Fruit fly (Drosophila melanogaster) whole organism, embryonic: ENCODE data around the gene alphaTub67C.

Experiments used
- CG11696 ChIP-seq: fragments of 200-800 bp; sonication (Bioruptor generic); IDR thresholded peaks from 2 replicates; pipeline ENCODE4 v1.3.6; 2022; ENCODE audit warnings: missing biosample characterization, missing genetic modification characterization
- CG12155 ChIP-seq: fragments of 200-800 bp; sonication (Bioruptor generic); optimal IDR thresholded peaks from 3 replicates; lab custom pipeline; 2016; ENCODE audit warnings: missing biosample characterization, missing genetic modification characterization
- CG12744 ChIP-seq: fragments of 200-800 bp; sonication (Bioruptor generic); optimal IDR thresholded peaks from 2 replicates; lab custom pipeline; 2016; ENCODE audit warnings: missing biosample characterization, missing genetic modification characterization
- CG12769 ChIP-seq: fragments of 200-800 bp; sonication (Bioruptor generic); optimal IDR thresholded peaks from 2 replicates; lab custom pipeline; 2019; ENCODE audit warnings: missing biosample characterization, mild to moderate bottlenecking, missing genetic modification characterization, moderate library complexity
- CG13296 ChIP-seq: fragments of 200-800 bp; sonication (Bioruptor generic); optimal IDR thresholded peaks from 3 replicates; lab custom pipeline; 2018; ENCODE audit warnings: missing biosample characterization, mild to moderate bottlenecking, missing genetic modification characterization
- CG13624 ChIP-seq: fragments of 200-800 bp; sonication (Bioruptor generic); optimal IDR thresholded peaks from 2 replicates; lab custom pipeline; 2016; ENCODE audit warnings: missing biosample characterization, missing genetic modification characterization
- CG14050 ChIP-seq: fragments of 200-800 bp; sonication (Bioruptor generic); IDR thresholded peaks from 3 replicates; pipeline ENCODE4 v1.3.6; 2022; ENCODE audit warnings: missing biosample characterization, missing genetic modification characterization
- CG15601 ChIP-seq: fragments of 200-800 bp; sonication (Bioruptor generic); optimal IDR thresholded peaks from 3 replicates; lab custom pipeline; 2019; ENCODE audit warnings: missing biosample characterization, mild to moderate bottlenecking, missing genetic modification characterization, moderate library complexity
- CG16815 ChIP-seq: fragments of 200-800 bp; sonication (Bioruptor generic); optimal IDR thresholded peaks from 3 replicates; lab custom pipeline; 2017; ENCODE audit warnings: missing biosample characterization, mild to moderate bottlenecking, missing genetic modification characterization
- CG17385 ChIP-seq: fragments of 200-800 bp; sonication (Bioruptor generic); optimal IDR thresholded peaks from 3 replicates; lab custom pipeline; 2018; ENCODE audit warnings: missing biosample characterization, mild to moderate bottlenecking, missing genetic modification characterization
- CG17912 ChIP-seq: fragments of 200-800 bp; sonication (Bioruptor generic); optimal IDR thresholded peaks from 2 replicates; lab custom pipeline; 2018; ENCODE audit warnings: missing biosample characterization, mild to moderate bottlenecking, missing genetic modification characterization
- CG2199 ChIP-seq: fragments of 200-800 bp; sonication (Bioruptor generic); IDR thresholded peaks from 3 replicates; pipeline ENCODE4 v1.3.6; 2022; ENCODE audit warnings: missing biosample characterization, missing genetic modification characterization
- CG4617 ChIP-seq: fragments of 200-800 bp; sonication (Bioruptor generic); optimal IDR thresholded peaks from 3 replicates; lab custom pipeline; 2016; ENCODE audit warnings: missing biosample characterization, missing genetic modification characterization, borderline replicate concordance
- CG8281 ChIP-seq: fragments of 200-800 bp; sonication (Bioruptor generic); optimal IDR thresholded peaks from 2 replicates; lab custom pipeline; 2018; ENCODE audit warnings: missing biosample characterization, mild to moderate bottlenecking, missing genetic modification characterization, moderate library complexity
- CG9932 ChIP-seq: fragments of 200-800 bp; sonication (Bioruptor generic); IDR thresholded peaks from 2 replicates; pipeline ENCODE4 v1.3.6; 2022; ENCODE audit warnings: missing biosample characterization, missing genetic modification characterization
- CHES-1-like ChIP-seq: fragments of 200-800 bp; sonication (Bioruptor generic); optimal IDR thresholded peaks from 2 replicates; lab custom pipeline; 2016; ENCODE audit warnings: missing biosample characterization, missing genetic modification characterization
- Camta ChIP-seq: fragments of 200-800 bp; sonication (Bioruptor generic); optimal IDR thresholded peaks from 2 replicates; lab custom pipeline; 2016; ENCODE audit warnings: missing biosample characterization, missing genetic modification characterization
- D ChIP-seq, 2 experiments: fragments of 200-800 bp in 1 of 2; fragments of >200 bp in 1 of 2; sonication (Bioruptor generic) in 1 of 2; optimal IDR thresholded peaks; 2 replicates in 1 of 2; 3 replicates in 1 of 2; lab custom pipeline; 2017; ENCODE audit warnings: mild to moderate bottlenecking in 1 of 2, missing biosample characterization in 1 of 2, missing genetic modification characterization in 1 of 2, missing genetic modification reagents in 1 of 2
- Fer3 ChIP-seq: fragments of 200-800 bp; sonication (Bioruptor generic); optimal IDR thresholded peaks from 2 replicates; lab custom pipeline; 2018; ENCODE audit warnings: missing biosample characterization, mild to moderate bottlenecking, missing genetic modification characterization, moderate library complexity
- H15 ChIP-seq: fragments of 200-800 bp; sonication (Bioruptor generic); IDR thresholded peaks from 3 replicates; pipeline ENCODE4 v1.3.6; 2022; ENCODE audit warnings: missing biosample characterization, missing genetic modification characterization
- Hand ChIP-seq: fragments of 200-800 bp; sonication (Bioruptor generic); optimal IDR thresholded peaks from 2 replicates; lab custom pipeline; 2017; ENCODE audit warnings: mild to moderate bottlenecking, missing biosample characterization, missing genetic modification reagents, missing genetic modification characterization
- MESR4 ChIP-seq: fragments of 200-800 bp; sonication (Bioruptor generic); optimal IDR thresholded peaks from 2 replicates; lab custom pipeline; 2018; ENCODE audit warnings: missing biosample characterization, mild to moderate bottlenecking, missing genetic modification characterization, moderate library complexity
- Med ChIP-seq: fragments of 200-800 bp; sonication (Bioruptor generic); peaks from one replicate; lab custom pipeline; 2016; ENCODE audit warnings: missing biosample characterization, missing genetic modification characterization, mild to moderate bottlenecking, inconsistent platforms, moderate library complexity
- NC2α ChIP-seq: fragments of 200-800 bp; sonication (Bioruptor generic); optimal IDR thresholded peaks from 2 replicates; lab custom pipeline; 2016; ENCODE audit warnings: missing biosample characterization, missing genetic modification characterization
- Nf-YB ChIP-seq: fragments of 200-800 bp; sonication (Bioruptor generic); optimal IDR thresholded peaks from 3 replicates; lab custom pipeline; 2019; ENCODE audit warnings: missing biosample characterization, mild to moderate bottlenecking, missing genetic modification characterization, moderate library complexity
- Oli ChIP-seq: fragments of 200-800 bp; sonication (Bioruptor generic); optimal IDR thresholded peaks from 2 replicates; lab custom pipeline; 2018; ENCODE audit warnings: missing biosample characterization, mild to moderate bottlenecking, missing genetic modification characterization, moderate library complexity
- Six4 ChIP-seq: fragments of 200-800 bp; sonication (Bioruptor generic); optimal IDR thresholded peaks from 2 replicates; lab custom pipeline; 2016; ENCODE audit warnings: missing biosample characterization, missing genetic modification characterization
- Stat92E ChIP-seq, 3 experiments: fragments of >200 bp in 2 of 3; fragments of 200-800 bp in 1 of 3; sonication (Bioruptor generic) in 1 of 3; optimal IDR thresholded peaks; 2 replicates each; lab custom pipeline; 2017 to 2019; ENCODE audit warnings: missing biosample characterization in 3 of 3, missing genetic modification characterization in 3 of 3, mild to moderate bottlenecking in 1 of 3, moderate library complexity in 1 of 3
- abd-A ChIP-seq: fragments of 200-800 bp; sonication (Bioruptor generic); optimal IDR thresholded peaks from 3 replicates; lab custom pipeline; 2019; ENCODE audit warnings: missing biosample characterization, mild to moderate bottlenecking, missing genetic modification characterization, moderate library complexity
- aop ChIP-seq: fragments of 200-800 bp; sonication (Bioruptor generic); IDR thresholded peaks from 2 replicates; pipeline ENCODE4 v1.3.6; 2022; ENCODE audit warnings: missing biosample characterization, missing genetic modification characterization
- caup ChIP-seq: fragments of 200-800 bp; sonication (Bioruptor generic); optimal IDR thresholded peaks from 3 replicates; lab custom pipeline; 2017; ENCODE audit warnings: missing biosample characterization, mild to moderate bottlenecking, missing genetic modification characterization, moderate library complexity; ENCODE audit not compliant: severe bottlenecking
- dan ChIP-seq: fragments of 200-800 bp; sonication (Bioruptor generic); IDR thresholded peaks from 2 replicates; pipeline ENCODE4 v1.3.6; 2022; ENCODE audit warnings: missing biosample characterization, missing genetic modification characterization
- dmrt11E ChIP-seq: fragments of 200-800 bp; sonication (Bioruptor generic); optimal IDR thresholded peaks from 3 replicates; lab custom pipeline; 2018; ENCODE audit warnings: missing biosample characterization, mild to moderate bottlenecking, missing genetic modification characterization, moderate library complexity
- en ChIP-seq: fragments of 200-800 bp; sonication (Bioruptor generic); optimal IDR thresholded peaks from 2 replicates; lab custom pipeline; 2016; ENCODE audit warnings: missing biosample characterization, missing genetic modification characterization
- fd3F ChIP-seq: fragments of 200-800 bp; sonication (Bioruptor generic); optimal IDR thresholded peaks from 2 replicates; lab custom pipeline; 2018; ENCODE audit warnings: missing biosample characterization, mild to moderate bottlenecking, missing genetic modification characterization, moderate library complexity
- h ChIP-seq: fragments of >200 bp; optimal IDR thresholded peaks from 2 replicates; lab custom pipeline; 2017
- hb ChIP-seq: fragments of 200-800 bp; sonication (Bioruptor generic); IDR thresholded peaks from 3 replicates; pipeline ENCODE4 v1.3.6; 2022; ENCODE audit warnings: missing biosample characterization, missing genetic modification characterization; ENCODE audit not compliant: partially characterized antibody
- maf-S ChIP-seq: fragments of 200-800 bp; sonication (Bioruptor generic); optimal IDR thresholded peaks from 2 replicates; lab custom pipeline; 2016; ENCODE audit warnings: missing biosample characterization, missing genetic modification characterization
- onecut ChIP-seq: fragments of 200-800 bp; sonication (Bioruptor generic); IDR thresholded peaks from 2 replicates; pipeline ENCODE4 v1.3.6; 2022; ENCODE audit warnings: missing biosample characterization, missing genetic modification characterization
- p53 ChIP-seq: fragments of 200-800 bp; sonication (Bioruptor generic); optimal IDR thresholded peaks from 2 replicates; lab custom pipeline; 2016; ENCODE audit warnings: missing biosample characterization, missing genetic modification characterization
- peb ChIP-seq: fragments of 200-800 bp; sonication (Bioruptor generic); IDR thresholded peaks from 2 replicates; pipeline ENCODE4 v1.3.6; 2022; ENCODE audit warnings: missing biosample characterization, missing genetic modification characterization
- pzg ChIP-seq: fragments of 200-800 bp; sonication (Bioruptor generic); optimal IDR thresholded peaks from 3 replicates; lab custom pipeline; 2018; ENCODE audit warnings: missing biosample characterization, mild to moderate bottlenecking, missing genetic modification characterization, moderate library complexity
- rib ChIP-seq: fragments of 200-800 bp; sonication (Bioruptor generic); IDR thresholded peaks from 2 replicates; pipeline ENCODE4 v1.3.6; 2022; ENCODE audit warnings: missing biosample characterization, missing genetic modification characterization
- sens-2 ChIP-seq: fragments of 200-800 bp; sonication (Bioruptor generic); IDR thresholded peaks from 2 replicates; pipeline ENCODE4 v1.3.6; 2022; ENCODE audit warnings: missing biosample characterization, missing genetic modification characterization
- tll ChIP-seq, 2 experiments: fragments of 200-800 bp in 1 of 2; fragments of >200 bp in 1 of 2; sonication (Bioruptor generic) in 1 of 2; optimal IDR thresholded peaks; 2 replicates each; lab custom pipeline; 2017 to 2019; ENCODE audit warnings: missing biosample characterization in 2 of 2, missing genetic modification characterization in 2 of 2, mild to moderate bottlenecking in 1 of 2, moderate library complexity in 1 of 2
- ttk ChIP-seq: fragments of 200-800 bp; sonication (Bioruptor generic); IDR thresholded peaks from 2 replicates; pipeline ENCODE4 v2.1.2; 2022; ENCODE audit warnings: missing biosample characterization, missing genetic modification characterization
- unc-4 ChIP-seq: fragments of 200-800 bp; sonication (Bioruptor generic); IDR thresholded peaks from 2 replicates; pipeline ENCODE4 v1.3.6; 2022; ENCODE audit warnings: missing biosample characterization, missing genetic modification characterization; ENCODE audit not compliant: partially characterized antibody

Gene alphaTub67C

DNA sequence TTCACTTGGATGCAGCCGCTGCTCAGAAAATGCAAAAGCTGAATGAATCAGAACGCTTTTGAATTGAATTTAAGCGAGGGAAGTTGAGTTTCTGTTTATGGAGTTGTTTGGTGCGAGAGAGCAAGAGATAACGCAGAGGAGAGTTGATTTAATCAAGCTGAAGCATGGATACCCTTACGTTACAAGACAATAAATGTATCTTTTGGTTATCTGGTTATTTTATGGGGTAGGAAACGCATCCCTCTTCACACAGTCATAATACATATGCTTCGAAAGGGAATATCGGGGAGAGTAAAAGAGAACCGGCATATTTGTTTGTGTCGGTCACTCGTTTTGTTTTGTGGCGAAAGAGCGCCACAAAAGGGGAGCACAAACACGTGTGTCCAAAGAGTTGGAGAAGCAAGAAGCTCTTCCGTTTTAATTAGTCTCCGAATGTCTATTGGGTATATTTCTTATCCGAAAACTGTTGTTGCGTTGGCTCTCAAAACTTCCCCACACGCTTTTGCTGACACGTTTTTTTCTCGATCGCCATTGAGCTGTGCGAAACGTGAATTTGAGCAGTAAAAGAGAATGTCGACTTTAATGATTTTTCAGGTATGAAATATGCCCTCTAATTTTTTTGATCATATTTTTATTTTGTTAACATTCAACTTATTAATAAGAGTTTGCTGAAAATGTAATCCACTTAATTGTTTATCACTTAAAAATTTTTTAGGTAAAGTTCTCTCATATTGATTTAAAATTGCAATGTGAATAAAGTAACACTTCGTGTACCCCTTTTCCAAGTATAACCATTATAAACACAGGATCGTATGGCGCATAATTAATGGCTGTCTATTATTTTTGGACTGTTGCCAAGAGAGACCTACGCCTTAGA, 15.8 kb downstream of the alphaTub67C start, which contains the start of gene Prps (continued):
- peak in 1 of 3 experiments; percentile 68 for TF ChIP-seq Stat92E (GFP tag; optimal IDR thresholded peaks at IDR 0.05; lab: Kevin White, UChicago)
- TF ChIP-seq h: no peak
- peak; percentile 33; the same call in 1 of the 2 replicates for TF ChIP-seq unc-4
- TF ChIP-seq CG12744 (GFP tag; lab: Kevin White, UChicago): peak; percentile 50
- TF ChIP-seq NC2α (GFP tag; lab: Kevin White, UChicago): peak; percentile 37
- TF ChIP-seq CG8281 (tag; lab: Kevin White, UChicago): peak; percentile 14
- TF ChIP-seq Fer3: peak; percentile 83
- peak; percentile 77 for TF ChIP-seq en (GFP tag; lab: Kevin White, UChicago)
- peak; percentile 66 for TF ChIP-seq peb (GFP tag; lab: Robert Waterston, UW)
- TF ChIP-seq CG17912: no peak
- peak; percentile 71 for TF ChIP-seq CG14050 (GFP tag; lab: Robert Waterston, UW)
- TF ChIP-seq aop (GFP tag; lab: Robert Waterston, UW): no peak
- TF ChIP-seq CG13624 (GFP tag; lab: Kevin White, UChicago): peak; percentile 81
- peak; percentile 81; the same call in 2 of the 3 replicates for TF ChIP-seq H15 (GFP tag; lab: Robert Waterston, UW)
- TF ChIP-seq CG17385 (GFP tag; lab: Kevin White, UChicago): peak; percentile 75
- TF ChIP-seq rib (GFP tag; lab: Robert Waterston, UW): peak; percentile 65; the same call in 1 of the 2 replicates
- peak; percentile 73 for TF ChIP-seq CG11696 (GFP tag; lab: Robert Waterston, UW)
- peak; percentile 88 for TF ChIP-seq abd-A (tag; lab: Kevin White, UChicago)
- TF ChIP-seq ttk (GFP tag; lab: Robert Waterston, UW): peak; percentile 81
- no peak for TF ChIP-seq CG2199 (GFP tag; lab: Robert Waterston, UW)
- peak; percentile 59 for TF ChIP-seq Six4 (GFP tag; lab: Kevin White, UChicago)
- TF ChIP-seq p53 (GFP tag; lab: Kevin White, UChicago): peak; percentile 61
- TF ChIP-seq Camta: peak; percentile 65
- peak; percentile 79 for TF ChIP-seq onecut (GFP tag; lab: Robert Waterston, UW)
- peak; percentile 80 for TF ChIP-seq caup (GFP tag; lab: Kevin White, UChicago)
- TF ChIP-seq sens-2 (GFP tag; lab: Robert Waterston, UW): peak; percentile 58
- peak; percentile 37 for TF ChIP-seq fd3F
- TF ChIP-seq CG13296 (GFP tag; lab: Kevin White, UChicago): peak; percentile 79
- TF ChIP-seq CG12155 (GFP tag; lab: Kevin White, UChicago): peak; percentile 59
- peak; percentile 82 for TF ChIP-seq Hand (GFP tag; lab: Kevin White, UChicago)
- no peak for TF ChIP-seq tll (GFP tag; optimal IDR thresholded peaks at IDR 0.05; lab: Kevin White, UChicago)
- no peak for TF ChIP-seq MESR4 (GFP tag; lab: Kevin White, UChicago)
- peak; percentile 17 for TF ChIP-seq CG4617
- TF ChIP-seq D (optimal IDR thresholded peaks at IDR 0.05; lab: Kevin White, UChicago): no peak
- peak; percentile 36 for TF ChIP-seq D (GFP tag; optimal IDR thresholded peaks at IDR 0.05; lab: Kevin White, UChicago)
- peak; percentile 83 for TF ChIP-seq CG9932 (GFP tag; lab: Robert Waterston, UW)
- no peak for TF ChIP-seq dmrt11E (tag; lab: Kevin White, UChicago)
- peak; percentile 7 for TF ChIP-seq Nf-YB
- no peak for TF ChIP-seq hb (GFP tag; lab: Robert Waterston, UW)
- TF ChIP-seq Med (GFP tag; lab: Kevin White, UChicago): peak; percentile 97
- TF ChIP-seq CHES-1-like (GFP tag; lab: Kevin White, UChicago): peak; percentile 78
- TF ChIP-seq dan (GFP tag; lab: Robert Waterston, UW): no peak
- peak; percentile 30 for TF ChIP-seq Oli
- peak; percentile 2 for TF ChIP-seq pzg (GFP tag; lab: Kevin White, UChicago)
- TF ChIP-seq maf-S (GFP tag; lab: Kevin White, UChicago): peak; percentile 63
- TF ChIP-seq CG16815 (GFP tag; lab: Kevin White, UChicago): peak; percentile 19
- peak; percentile 50 for TF ChIP-seq CG15601
- TF ChIP-seq CG12769 (tag; lab: Kevin White, UChicago): peak; percentile 87
